Worm (Caenorhabditis elegans) whole organism, L4 larva: Measurements from ENCODE around the gene T22F3.2.
A peak's percentile ranks its signal among the peaks of the same experiment; 100 is the strongest.

Source experiments
- F37D6.2 ChIP-seq: sonication (generic microtip); optimal IDR thresholded peaks from 2 replicates; lab custom pipeline; 2016; ENCODE audit warnings: mild to moderate bottlenecking, missing genetic modification characterization, missing compliant biosample characterization
- F44E2.7 ChIP-seq: fragments of 200-800 bp; sonication (Bioruptor generic); IDR thresholded peaks from 2 replicates; pipeline ENCODE4 v2.1.2; 2022; ENCODE audit warnings: missing genetic modification characterization, missing compliant biosample characterization
- ZK337.2 ChIP-seq: fragments of 200-800 bp; sonication (Bioruptor generic); IDR thresholded peaks from 2 replicates; pipeline ENCODE4 v1.3.6; 2022; ENCODE audit warnings: missing genetic modification reagents, missing genetic modification characterization, missing compliant biosample characterization
- aha-1 ChIP-seq: fragments of 150-350 bp; peaks from one replicate; lab custom pipeline; 2014; ENCODE audit warnings: missing biosample characterization, missing genetic modification characterization
- ama-1 ChIP-seq: fragments of 150-350 bp; optimal IDR thresholded peaks from 2 replicates; lab custom pipeline; 2014; ENCODE audit warnings: inconsistent platforms, mixed read lengths
- arid-1 ChIP-seq: fragments of 200-800 bp; sonication (Bioruptor generic); conservative IDR thresholded peaks from 2 replicates; pipeline ENCODE4 v1.3.6; 2022; ENCODE audit warnings: missing genetic modification reagents, missing genetic modification characterization, missing compliant biosample characterization
- attf-4 ChIP-seq: sonication (generic microtip); optimal IDR thresholded peaks from 3 replicates; lab custom pipeline; 2017; ENCODE audit warnings: missing biosample characterization, missing genetic modification characterization
- ceh-44 ChIP-seq: fragments of 200-800 bp; sonication (Bioruptor generic); IDR thresholded peaks from 2 replicates; pipeline ENCODE4 v1.3.6; 2022; ENCODE audit warnings: missing genetic modification reagents, missing genetic modification characterization, missing compliant biosample characterization
- daf-12 ChIP-seq: fragments of 150-350 bp; optimal IDR thresholded peaks from 2 replicates; lab custom pipeline; 2014; ENCODE audit warnings: missing biosample characterization, missing genetic modification reagents, missing genetic modification characterization
- daf-19 ChIP-seq: fragments of 200-800 bp; sonication (Bioruptor generic); conservative IDR thresholded peaks from 2 replicates; pipeline ENCODE4 v1.3.6; 2022; ENCODE audit warnings: missing genetic modification characterization, missing compliant biosample characterization
- dmd-6 ChIP-seq: fragments of 200-800 bp; sonication (Bioruptor generic); IDR thresholded peaks from 2 replicates; pipeline ENCODE4 v1.3.6; 2022; ENCODE audit warnings: missing genetic modification reagents, missing genetic modification characterization, missing compliant biosample characterization
- dmd-9 ChIP-seq: fragments of 200-800 bp; sonication (Bioruptor generic); IDR thresholded peaks from 2 replicates; pipeline ENCODE4 v1.3.6; 2022; ENCODE audit warnings: missing genetic modification reagents, missing genetic modification characterization, missing compliant biosample characterization
- fkh-10 ChIP-seq: fragments of 150-350 bp; optimal IDR thresholded peaks from 2 replicates; lab custom pipeline; 2014; ENCODE audit warnings: missing biosample characterization, missing genetic modification reagents, missing genetic modification characterization
- hlh-30 ChIP-seq: sonication (generic microtip); optimal IDR thresholded peaks from 2 replicates; lab custom pipeline; 2017; ENCODE audit warnings: antibody characterized with exemption, mild to moderate bottlenecking, missing genetic modification characterization, missing compliant biosample characterization; ENCODE audit not compliant: insufficient read depth
- hmg-1.1 ChIP-seq: fragments of 200-800 bp; sonication (Bioruptor generic); IDR thresholded peaks from 2 replicates; pipeline ENCODE4 v1.3.6; 2022; ENCODE audit warnings: missing genetic modification reagents, missing genetic modification characterization, missing compliant biosample characterization
- jun-1 ChIP-seq: fragments of 150-350 bp; optimal IDR thresholded peaks from 2 replicates; lab custom pipeline; 2014; ENCODE audit warnings: missing biosample characterization, missing genetic modification reagents, missing genetic modification characterization
- lim-7 ChIP-seq: fragments of 200-800 bp; sonication (Bioruptor generic); IDR thresholded peaks from 2 replicates; pipeline ENCODE4 v1.3.6; 2022; ENCODE audit warnings: missing genetic modification characterization, missing compliant biosample characterization
- lin-29 ChIP-seq: fragments of 200-800 bp; sonication (Bioruptor generic); IDR thresholded peaks from 2 replicates; pipeline ENCODE4 v1.3.6; 2022; ENCODE audit warnings: missing genetic modification reagents, missing genetic modification characterization, missing compliant biosample characterization
- lin-38 ChIP-seq: fragments of 200-800 bp; sonication (Bioruptor generic); IDR thresholded peaks from 2 replicates; pipeline ENCODE4 v1.3.6; 2022; ENCODE audit warnings: missing genetic modification reagents, missing genetic modification characterization, missing compliant biosample characterization
- lin-39 ChIP-seq: fragments of 150-350 bp; optimal IDR thresholded peaks from 2 replicates; lab custom pipeline; 2014; ENCODE audit warnings: missing biosample characterization, missing genetic modification reagents, missing genetic modification characterization
- lsy-2 ChIP-seq, 2 experiments: fragments of 150-350 bp in 1 of 2; sonication (generic microtip) in 1 of 2; optimal IDR thresholded peaks; 2 replicates each; lab custom pipeline; 2014 to 2017; ENCODE audit warnings: missing biosample characterization in 2 of 2, missing genetic modification characterization in 2 of 2
- mdl-1 ChIP-seq, 2 experiments: fragments of 150-350 bp in 1 of 2; sonication (generic microtip) in 1 of 2; optimal IDR thresholded peaks; 2 replicates each; lab custom pipeline; 2014 to 2017; ENCODE audit warnings: missing biosample characterization in 2 of 2, missing genetic modification characterization in 2 of 2
- mdt-29 ChIP-seq: fragments of 200-800 bp; sonication (Bioruptor generic); IDR thresholded peaks from 2 replicates; pipeline ENCODE4 v1.3.6; 2022; ENCODE audit warnings: missing genetic modification reagents, missing genetic modification characterization, missing compliant biosample characterization
- mes-2 ChIP-seq: sonication (generic microtip); optimal IDR thresholded peaks from 2 replicates; lab custom pipeline; 2016; ENCODE audit warnings: missing genotype, mild to moderate bottlenecking, missing genetic modification characterization, missing compliant biosample characterization; ENCODE audit not compliant: poor library complexity, severe bottlenecking
- mxl-3 ChIP-seq: fragments of 200-800 bp; sonication (Bioruptor generic); optimal IDR thresholded peaks from 2 replicates; lab custom pipeline; 2018; ENCODE audit warnings: mild to moderate bottlenecking, missing genetic modification characterization, missing compliant biosample characterization
- nhr-11 ChIP-seq: fragments of 150-350 bp; optimal IDR thresholded peaks from 2 replicates; lab custom pipeline; 2014; ENCODE audit warnings: missing biosample characterization, missing genetic modification characterization
- nhr-111 ChIP-seq: fragments of 200-800 bp; sonication (Bioruptor generic); optimal IDR thresholded peaks from 2 replicates; lab custom pipeline; 2018; ENCODE audit warnings: mild to moderate bottlenecking, missing genetic modification characterization, missing compliant biosample characterization
- nhr-25 ChIP-seq: sonication (generic microtip); optimal IDR thresholded peaks from 2 replicates; lab custom pipeline; 2017; ENCODE audit warnings: missing genetic modification characterization, mild to moderate bottlenecking, missing compliant biosample characterization, antibody characterized with exemption, moderate library complexity, borderline replicate concordance; ENCODE audit not compliant: insufficient read depth
- nhr-28 ChIP-seq: fragments of 150-350 bp; optimal IDR thresholded peaks from 2 replicates; lab custom pipeline; 2014; ENCODE audit warnings: missing biosample characterization, missing genetic modification characterization
- rbr-2 ChIP-seq: sonication (generic microtip); optimal IDR thresholded peaks from 2 replicates; lab custom pipeline; 2016; ENCODE audit warnings: missing genotype, missing genetic modification characterization, missing compliant biosample characterization
- saeg-2 ChIP-seq: fragments of 200-800 bp; sonication (Bioruptor generic); IDR thresholded peaks from 2 replicates; pipeline ENCODE4 v1.3.6; 2022; ENCODE audit warnings: missing genetic modification reagents, missing genetic modification characterization, missing compliant biosample characterization
- set-16 ChIP-seq: fragments of 200-800 bp; sonication (Bioruptor generic); IDR thresholded peaks from 2 replicates; pipeline ENCODE4 v1.3.6; 2022; ENCODE audit warnings: missing genetic modification reagents, missing genetic modification characterization, missing compliant biosample characterization
- skn-1 ChIP-seq: fragments of 150-350 bp; optimal IDR thresholded peaks from 2 replicates; lab custom pipeline; 2014; ENCODE audit warnings: missing biosample characterization, missing genetic modification characterization
- spr-3 ChIP-seq: fragments of 200-800 bp; sonication (Bioruptor generic); optimal IDR thresholded peaks from 2 replicates; lab custom pipeline; 2018; ENCODE audit warnings: mild to moderate bottlenecking, missing genetic modification characterization, missing compliant biosample characterization
- unc-130 ChIP-seq: sonication (generic microtip); optimal IDR thresholded peaks from 2 replicates; lab custom pipeline; 2016; ENCODE audit warnings: missing genetic modification reagents, missing genetic modification characterization, missing compliant biosample characterization
- unc-39 ChIP-seq: sonication (generic microtip); optimal IDR thresholded peaks from 2 replicates; lab custom pipeline; 2017; ENCODE audit warnings: missing biosample characterization, missing genetic modification characterization
- unc-62 ChIP-seq, 3 experiments: fragments of 150-350 bp in 1 of 3; sonication (generic microtip); optimal IDR thresholded peaks in 2 of 3; peaks in 1 of 3; 1 replicate in 1 of 3; 2 replicates in 2 of 3; lab custom pipeline; 2014 to 2017; ENCODE audit warnings: missing biosample characterization in 3 of 3, missing genetic modification characterization in 3 of 3, missing genetic modification reagents in 3 of 3, missing genotype in 1 of 3
- vab-7 ChIP-seq: fragments of 200-800 bp; sonication (Bioruptor generic); IDR thresholded peaks from 2 replicates; pipeline ENCODE4 v1.3.6; 2022; ENCODE audit warnings: missing genetic modification reagents, missing genetic modification characterization, missing compliant biosample characterization
- zfp-3 ChIP-seq: fragments of 200-800 bp; sonication (Bioruptor generic); conservative IDR thresholded peaks from 2 replicates; pipeline ENCODE4 v1.3.6; 2022; ENCODE audit warnings: missing genetic modification reagents, missing genetic modification characterization, missing compliant biosample characterization
- zip-11 ChIP-seq: fragments of 200-800 bp; sonication (Bioruptor generic); IDR thresholded peaks from 2 replicates; pipeline ENCODE4 v1.3.6; 2022; ENCODE audit warnings: missing genetic modification characterization, missing compliant biosample characterization

T22F3.2 gene

DNA sequence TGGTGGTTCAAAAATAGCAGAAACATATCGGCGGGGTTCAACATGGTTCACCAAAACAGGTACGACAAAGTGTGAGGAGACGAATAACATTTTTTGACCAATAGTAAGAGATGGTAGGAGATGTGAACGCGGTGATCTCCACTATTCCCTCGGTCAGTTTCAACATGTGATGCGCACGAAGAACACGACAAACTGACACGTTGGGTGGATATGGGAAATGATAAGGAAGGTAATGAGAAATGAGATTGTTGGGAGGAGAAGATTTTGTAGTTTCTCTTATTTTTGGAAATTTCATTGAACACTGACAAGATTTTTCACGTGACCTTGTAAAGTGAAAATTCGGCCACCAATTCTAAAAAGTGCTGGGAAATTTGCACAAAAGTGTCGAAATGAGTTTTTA lies 24.3 kb downstream of the T22F3.2 start:
- TF ChIP-seq mdl-1 (tag; optimal IDR thresholded peaks at IDR 0.05; lab: Kevin White, UChicago) = peak in 1 of 2 experiments; percentile 40
- TF ChIP-seq rbr-2 (tag; lab: Kevin White, UChicago) = no peak
- TF ChIP-seq mdt-29 (GFP tag; lab: Robert Waterston, UW) = no peak
- peak; percentile 35 for TF ChIP-seq hlh-30 (tag; lab: Kevin White, UChicago)
- no peak for TF ChIP-seq zfp-3 (GFP tag; lab: Robert Waterston, UW)
- TF ChIP-seq nhr-28 (tag; lab: Kevin White, UChicago) = peak; percentile 93
- no peak for TF ChIP-seq lin-38 (GFP tag; lab: Robert Waterston, UW)
- TF ChIP-seq F37D6.2 (tag; lab: Kevin White, UChicago) = no peak
- TF ChIP-seq mxl-3 (GFP tag; lab: Kevin White, UChicago) = peak; percentile 81
- peak; percentile 64 for TF ChIP-seq dmd-6

DNA sequence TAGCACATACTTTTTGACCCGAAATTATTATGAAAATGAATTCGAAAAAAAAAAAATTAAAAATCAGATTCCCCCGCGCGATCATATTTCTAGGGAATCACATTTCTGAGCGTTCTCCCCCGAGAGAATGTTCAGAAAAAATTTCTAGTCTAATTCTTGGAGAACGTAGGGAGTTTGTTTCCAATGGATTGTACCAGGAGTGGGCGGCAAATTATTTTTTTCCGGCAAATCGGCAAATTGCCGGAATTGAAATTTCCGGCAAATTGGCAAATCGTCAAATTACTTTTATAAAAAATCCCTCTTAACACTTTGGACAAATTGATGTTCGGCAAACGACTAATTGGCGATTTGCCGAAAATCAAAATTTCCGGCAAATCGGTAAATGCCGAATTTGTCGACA lies 25.2 kb downstream of the T22F3.2 start, which contains the start of gene T22F3.10:
Gene T22F3.10, minus strand, starts transcription at position 101 of the 400 bp plus-strand sequence.
- no peak for TF ChIP-seq hmg-1.1

DNA sequence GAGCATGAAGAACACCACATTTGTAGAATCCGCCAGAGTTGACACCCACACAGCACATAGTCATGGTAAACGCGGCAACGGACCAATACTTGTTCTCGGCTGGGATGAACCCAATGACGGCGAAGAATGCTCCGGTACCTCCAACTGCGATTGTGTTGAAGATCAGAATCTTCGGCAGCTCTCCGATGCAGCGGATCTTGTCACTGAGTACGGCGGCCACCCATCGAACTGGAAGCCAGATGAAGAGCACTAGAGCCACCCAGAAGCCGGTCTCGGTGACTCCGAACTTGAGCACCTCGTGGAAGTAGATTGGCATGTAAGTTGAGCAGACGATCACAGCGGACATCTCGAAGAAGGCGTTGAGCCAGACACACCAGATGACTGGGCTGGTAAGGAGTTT lies 26.6 kb downstream of the T22F3.2 start:
- no peak for TF ChIP-seq ZK337.2
- TF ChIP-seq ceh-44 (GFP tag; lab: Robert Waterston, UW) = no peak
- TF ChIP-seq unc-62 (GFP tag; optimal IDR thresholded peaks at IDR 0.05 in 1 of 2; lab: Kevin White, UChicago) = peak in 1 of 2 experiments; percentile 13
- no peak for TF ChIP-seq unc-62 (tag; optimal IDR thresholded peaks at IDR 0.05; lab: Kevin White, UChicago)
- TF ChIP-seq F44E2.7 = no peak
- no peak for TF ChIP-seq unc-39 (tag; lab: Kevin White, UChicago)
- no peak for TF ChIP-seq unc-130 (GFP tag; lab: Kevin White, UChicago)
- peak; percentile 61 for TF ChIP-seq set-16 (GFP tag; lab: Robert Waterston, UW)

DNA sequence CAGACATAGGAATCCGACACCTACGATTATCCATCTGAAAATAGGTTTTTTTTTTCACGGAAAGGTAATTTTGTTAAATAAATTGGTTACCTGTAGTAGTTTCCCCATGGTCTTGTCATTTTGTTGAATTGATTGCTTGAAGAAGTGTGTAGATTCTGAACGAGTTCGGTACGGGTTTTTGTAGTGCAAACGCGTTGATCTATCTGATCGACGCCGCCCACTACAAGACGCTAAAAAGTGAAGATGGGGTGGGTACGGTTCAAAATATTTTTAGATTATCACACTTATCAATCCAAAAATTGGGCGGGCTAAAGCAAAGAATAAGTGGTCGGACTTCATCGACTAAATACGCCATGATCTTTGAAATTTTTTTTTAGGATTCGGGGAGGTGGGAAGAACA lies 28.0 kb downstream of the T22F3.2 start, which contains the start of gene T22F3.11:
Gene T22F3.11, minus strand, starts transcription at position 157 of the 400 bp plus-strand sequence.
- no peak for TF ChIP-seq dmd-6
- peak; percentile 78 for TF ChIP-seq nhr-28 (tag; lab: Kevin White, UChicago)
- no peak for TF ChIP-seq daf-19
- no peak for TF ChIP-seq ama-1 (lab: Kevin White, UChicago)
- TF ChIP-seq aha-1 (tag; lab: Kevin White, UChicago) = peak; percentile 56

DNA sequence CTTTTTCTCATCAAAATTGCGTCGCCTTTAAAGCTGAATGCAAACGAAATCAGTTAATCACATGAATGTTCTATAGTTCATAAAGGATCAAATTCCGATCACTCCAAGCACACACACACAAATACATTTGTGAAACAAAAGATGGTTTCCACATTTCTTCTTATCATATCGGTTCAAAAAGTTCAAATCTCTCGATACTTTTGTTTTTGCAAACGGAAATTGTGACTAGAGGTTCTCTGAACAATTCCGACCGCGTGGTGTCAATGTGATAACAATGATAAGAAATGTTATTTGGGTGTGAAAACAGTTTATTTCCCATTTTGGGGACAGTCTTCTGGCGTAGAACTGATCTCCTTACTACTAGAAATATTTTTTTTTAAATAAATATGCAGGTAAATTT lies 30.4 kb downstream of the T22F3.2 start:
- TF ChIP-seq lin-29 (GFP tag; lab: Robert Waterston, UW) = no peak
- TF ChIP-seq lim-7 = no peak
- TF ChIP-seq jun-1 (tag; lab: Kevin White, UChicago) = no peak
- TF ChIP-seq lsy-2 (tag; optimal IDR thresholded peaks at IDR 0.05; lab: Kevin White, UChicago) = no peak
- TF ChIP-seq dmd-9 (GFP tag; lab: Robert Waterston, UW) = no peak
- no peak for TF ChIP-seq spr-3 (GFP tag; lab: Kevin White, UChicago)
- TF ChIP-seq arid-1 (GFP tag; lab: Robert Waterston, UW) = no peak
- TF ChIP-seq mxl-3 (GFP tag; lab: Kevin White, UChicago) = peak; percentile 33
- no peak for TF ChIP-seq nhr-111 (GFP tag; lab: Kevin White, UChicago)
- no peak for TF ChIP-seq unc-130 (GFP tag; lab: Kevin White, UChicago)
- no peak for TF ChIP-seq mes-2 (tag; lab: Kevin White, UChicago)
- no peak for TF ChIP-seq vab-7 (GFP tag; lab: Robert Waterston, UW)
- no peak for TF ChIP-seq skn-1 (tag; lab: Kevin White, UChicago)
- TF ChIP-seq saeg-2 (GFP tag; lab: Robert Waterston, UW) = no peak
- TF ChIP-seq daf-12 = no peak
- 0 out of 2 replicates have a peak, but pooled peaks have one; percentile 17 for TF ChIP-seq dmd-6
- no peak for TF ChIP-seq attf-4
- TF ChIP-seq nhr-25 (tag; lab: Kevin White, UChicago) = no peak
- no peak for TF ChIP-seq nhr-11 (tag; lab: Kevin White, UChicago)
- TF ChIP-seq mdl-1 (tag; optimal IDR thresholded peaks at IDR 0.05; lab: Kevin White, UChicago) = peak in 1 of 2 experiments; percentile 46
- peak; percentile 93 for TF ChIP-seq nhr-28 (tag; lab: Kevin White, UChicago)
- no peak for TF ChIP-seq lin-39
- TF ChIP-seq fkh-10 (GFP tag; lab: Kevin White, UChicago) = no peak
- no peak for TF ChIP-seq zip-11 (GFP tag; lab: Robert Waterston, UW)
